Worm (Caenorhabditis elegans) whole organism, L1 larva: ENCODE measurements around the gene nrsn-1.

Experiments
- dsc-1 ChIP-seq: sonication (generic microtip); optimal IDR thresholded peaks from 2 replicates; lab custom pipeline; 2016; ENCODE audit warnings: mild to moderate bottlenecking, missing genetic modification characterization, missing compliant biosample characterization
- lin-39 ChIP-seq: fragments of 150-350 bp; optimal IDR thresholded peaks from 2 replicates; lab custom pipeline; 2014; ENCODE audit warnings: missing biosample characterization, missing genetic modification reagents, missing genetic modification characterization
- nhr-90 ChIP-seq: sonication (generic microtip); optimal IDR thresholded peaks from 2 replicates; lab custom pipeline; 2016; ENCODE audit warnings: mild to moderate bottlenecking, missing genetic modification characterization, missing compliant biosample characterization; ENCODE audit not compliant: poor library complexity
- snpc-4 ChIP-seq: fragments of 150-350 bp; optimal IDR thresholded peaks from 2 replicates; lab custom pipeline; 2014; ENCODE audit warnings: missing biosample characterization, missing genetic modification characterization
- tbx-2 ChIP-seq: sonication (generic microtip); optimal IDR thresholded peaks from 2 replicates; lab custom pipeline; 2016; ENCODE audit warnings: missing genetic modification characterization, missing compliant biosample characterization
- unc-62 ChIP-seq: fragments of 150-350 bp; optimal IDR thresholded peaks from 2 replicates; lab custom pipeline; 2014; ENCODE audit warnings: missing biosample characterization, missing genetic modification reagents, missing genetic modification characterization
- zag-1 ChIP-seq: fragments of 150-350 bp; optimal IDR thresholded peaks from 2 replicates; lab custom pipeline; 2014; ENCODE audit warnings: missing biosample characterization, missing genetic modification characterization

ce11 chrV:3693657-3694056 lies 22.1 kb downstream of the nrsn-1 start:
- no peak for TF ChIP-seq unc-62 (GFP tag; lab: Kevin White, UChicago)
- no peak for TF ChIP-seq zag-1 (tag; lab: Kevin White, UChicago)
- TF ChIP-seq tbx-2 (tag; lab: Kevin White, UChicago), result no peak
- no peak for TF ChIP-seq lin-39 (tag; lab: Kevin White, UChicago)
- TF ChIP-seq dsc-1 (tag; lab: Kevin White, UChicago), result no peak
- TF ChIP-seq snpc-4 (tag; lab: Kevin White, UChicago), result no peak
- TF ChIP-seq nhr-90, result no peak
